Fruit fly (Drosophila melanogaster) whole organism, embryonic: ENCODE results near the gene CG3603.
A peak's percentile ranks its signal among the peaks of the same experiment; 100 is the strongest.

ENCODE experiments used
- Adf1 ChIP-seq: fragments of 200-800 bp; sonication (Bioruptor generic); IDR thresholded peaks from 2 replicates; pipeline ENCODE4 v1.3.6; 2022; ENCODE audit warnings: missing biosample characterization, missing genetic modification characterization
- Bdp1 ChIP-seq: fragments of 200-800 bp; sonication (Bioruptor generic); optimal IDR thresholded peaks from 3 replicates; lab custom pipeline; 2016; ENCODE audit warnings: missing biosample characterization, missing genetic modification characterization
- CG11696 ChIP-seq: fragments of 200-800 bp; sonication (Bioruptor generic); IDR thresholded peaks from 2 replicates; pipeline ENCODE4 v1.3.6; 2022; ENCODE audit warnings: missing biosample characterization, missing genetic modification characterization
- CG12071 ChIP-seq: fragments of 200-800 bp; sonication (Bioruptor generic); optimal IDR thresholded peaks from 3 replicates; lab custom pipeline; 2018; ENCODE audit warnings: missing biosample characterization, mild to moderate bottlenecking, missing genetic modification characterization
- CG12769 ChIP-seq: fragments of 200-800 bp; sonication (Bioruptor generic); optimal IDR thresholded peaks from 2 replicates; lab custom pipeline; 2019; ENCODE audit warnings: missing biosample characterization, mild to moderate bottlenecking, missing genetic modification characterization, moderate library complexity
- CG13287 ChIP-seq: fragments of 200-800 bp; sonication (Bioruptor generic); IDR thresholded peaks from 2 replicates; pipeline ENCODE4 v1.3.6; 2022; ENCODE audit warnings: missing biosample characterization, missing genetic modification characterization; ENCODE audit not compliant: partially characterized antibody
- CG13424 ChIP-seq: fragments of 200-800 bp; sonication (Bioruptor generic); optimal IDR thresholded peaks from 2 replicates; lab custom pipeline; 2019; ENCODE audit warnings: missing biosample characterization, mild to moderate bottlenecking, missing genetic modification characterization, moderate library complexity
- CG13624 ChIP-seq: fragments of 200-800 bp; sonication (Bioruptor generic); optimal IDR thresholded peaks from 2 replicates; lab custom pipeline; 2016; ENCODE audit warnings: missing biosample characterization, missing genetic modification characterization
- CG14710 ChIP-seq: fragments of 200-800 bp; sonication (Bioruptor generic); optimal IDR thresholded peaks from 3 replicates; lab custom pipeline; 2019; ENCODE audit warnings: missing biosample characterization, mild to moderate bottlenecking, missing genetic modification characterization, moderate library complexity
- CG16863 ChIP-seq: fragments of 200-800 bp; sonication (Bioruptor generic); optimal IDR thresholded peaks from 3 replicates; lab custom pipeline; 2016; ENCODE audit warnings: missing biosample characterization, missing genetic modification characterization
- CG17385 ChIP-seq: fragments of 200-800 bp; sonication (Bioruptor generic); optimal IDR thresholded peaks from 3 replicates; lab custom pipeline; 2018; ENCODE audit warnings: missing biosample characterization, mild to moderate bottlenecking, missing genetic modification characterization
- CG2202 ChIP-seq: fragments of 200-800 bp; sonication (Bioruptor generic); optimal IDR thresholded peaks from 2 replicates; lab custom pipeline; 2018; ENCODE audit warnings: missing biosample characterization, mild to moderate bottlenecking, missing genetic modification characterization
- CG2712 ChIP-seq: fragments of 200-800 bp; optimal IDR thresholded peaks from 3 replicates; lab custom pipeline; 2019; ENCODE audit warnings: missing biosample characterization, mild to moderate bottlenecking, missing genetic modification characterization, moderate library complexity
- CG31441 ChIP-seq: fragments of 200-800 bp; sonication (Bioruptor generic); IDR thresholded peaks from 2 replicates; pipeline ENCODE4 v1.3.6; 2022; ENCODE audit warnings: missing biosample characterization, missing genetic modification characterization
- CG3163 ChIP-seq: fragments of 200-800 bp; sonication (Bioruptor generic); optimal IDR thresholded peaks from 3 replicates; lab custom pipeline; 2016; ENCODE audit warnings: missing biosample characterization, missing genetic modification characterization
- CG32772 ChIP-seq: fragments of 200-800 bp; sonication (Bioruptor generic); IDR thresholded peaks from 2 replicates; pipeline ENCODE4 v1.3.6; 2022; ENCODE audit warnings: missing biosample characterization, missing genetic modification characterization
- CG34376 ChIP-seq: fragments of 200-800 bp; sonication (Bioruptor generic); optimal IDR thresholded peaks from 2 replicates; lab custom pipeline; 2018; ENCODE audit warnings: missing biosample characterization, mild to moderate bottlenecking, missing genetic modification characterization
- CG3838 ChIP-seq: fragments of 200-800 bp; sonication (Bioruptor generic); optimal IDR thresholded peaks from 3 replicates; lab custom pipeline; 2016; ENCODE audit warnings: missing biosample characterization, missing genetic modification characterization
- CG4328 ChIP-seq: fragments of 200-800 bp; sonication (Bioruptor generic); optimal IDR thresholded peaks from 3 replicates; lab custom pipeline; 2017; ENCODE audit warnings: missing biosample characterization, missing genetic modification reagents, missing genetic modification characterization
- CG4360 ChIP-seq: fragments of 200-800 bp; sonication (Bioruptor generic); IDR thresholded peaks from 2 replicates; pipeline ENCODE4 v1.3.6; 2022; ENCODE audit warnings: missing biosample characterization, missing genetic modification characterization
- CG6813 ChIP-seq: fragments of 200-800 bp; sonication (Bioruptor generic); optimal IDR thresholded peaks from 2 replicates; lab custom pipeline; 2017; ENCODE audit warnings: missing biosample characterization, missing genetic modification characterization, mild to moderate bottlenecking, moderate library complexity, missing genetic modification reagents
- CG7987 ChIP-seq: fragments of 200-800 bp; sonication (Bioruptor generic); optimal IDR thresholded peaks from 2 replicates; lab custom pipeline; 2018; ENCODE audit warnings: missing biosample characterization, mild to moderate bottlenecking, missing genetic modification characterization, moderate library complexity
- CG8290 ChIP-seq, 3 experiments: fragments of 200-800 bp; sonication (Bioruptor generic); optimal IDR thresholded peaks; 2 replicates each; lab custom pipeline; 2016 to 2019; ENCODE audit warnings: missing biosample characterization in 3 of 3, missing genetic modification characterization in 3 of 3, mild to moderate bottlenecking in 2 of 3, moderate library complexity in 1 of 3
- CG9727 ChIP-seq: fragments of 200-800 bp; sonication (Bioruptor generic); optimal IDR thresholded peaks from 3 replicates; lab custom pipeline; 2017; ENCODE audit warnings: missing biosample characterization, mild to moderate bottlenecking, missing genetic modification characterization
- Doc2 ChIP-seq: fragments of 200-800 bp; sonication (Bioruptor generic); IDR thresholded peaks from 2 replicates; pipeline ENCODE4 v1.3.6; 2022; ENCODE audit warnings: missing biosample characterization, missing genetic modification characterization
- Doc3 ChIP-seq: fragments of 200-800 bp; sonication (Bioruptor generic); IDR thresholded peaks from 3 replicates; pipeline ENCODE4 v1.3.6; 2022; ENCODE audit warnings: missing biosample characterization, missing genetic modification characterization; ENCODE audit not compliant: partially characterized antibody
- Dp ChIP-seq: fragments of 200-800 bp; sonication (Bioruptor generic); optimal IDR thresholded peaks from 2 replicates; lab custom pipeline; 2018; ENCODE audit warnings: missing biosample characterization, mild to moderate bottlenecking, missing genetic modification characterization, moderate library complexity
- E2f1 ChIP-seq: fragments of 200-800 bp; sonication (Bioruptor generic); IDR thresholded peaks from 2 replicates; pipeline ENCODE4 v1.3.6; 2022; ENCODE audit warnings: missing biosample characterization, missing genetic modification characterization
- Fer2 ChIP-seq: fragments of 200-800 bp; sonication (Bioruptor generic); optimal IDR thresholded peaks from 2 replicates; lab custom pipeline; 2018; ENCODE audit warnings: missing biosample characterization, mild to moderate bottlenecking, missing genetic modification characterization, moderate library complexity
- Mrtf ChIP-seq: fragments of 200-800 bp; sonication (Bioruptor generic); IDR thresholded peaks from 3 replicates; pipeline ENCODE4 v1.3.6; 2022; ENCODE audit warnings: missing biosample characterization, missing genetic modification characterization
- Ptx1 ChIP-seq: fragments of 200-800 bp; sonication (Bioruptor generic); IDR thresholded peaks from 2 replicates; pipeline ENCODE4 v1.3.6; 2022; ENCODE audit warnings: missing biosample characterization, missing genetic modification characterization
- Rfx ChIP-seq: fragments of 200-800 bp; sonication (Bioruptor generic); IDR thresholded peaks from 2 replicates; pipeline ENCODE4 v1.3.6; 2022; ENCODE audit warnings: missing biosample characterization, missing genetic modification characterization
- Sin3A ChIP-seq: fragments of >200 bp; optimal IDR thresholded peaks from 2 replicates; lab custom pipeline; 2018
- aop ChIP-seq: fragments of 200-800 bp; sonication (Bioruptor generic); IDR thresholded peaks from 2 replicates; pipeline ENCODE4 v1.3.6; 2022; ENCODE audit warnings: missing biosample characterization, missing genetic modification characterization
- bigmax ChIP-seq: fragments of 200-800 bp; sonication (Bioruptor generic); optimal IDR thresholded peaks from 2 replicates; lab custom pipeline; 2018; ENCODE audit warnings: missing biosample characterization, mild to moderate bottlenecking, missing genetic modification characterization
- btn ChIP-seq: fragments of 200-800 bp; sonication (Bioruptor generic); optimal IDR thresholded peaks from 2 replicates; lab custom pipeline; 2016; ENCODE audit warnings: missing biosample characterization, missing genetic modification characterization
- ci ChIP-seq: fragments of 200-800 bp; sonication (Bioruptor generic); IDR thresholded peaks from 3 replicates; pipeline ENCODE4 v1.3.6; 2022; ENCODE audit warnings: missing biosample characterization, missing genetic modification characterization
- eyg ChIP-seq: fragments of 200-800 bp; sonication (Bioruptor generic); optimal IDR thresholded peaks from 3 replicates; lab custom pipeline; 2016; ENCODE audit warnings: missing biosample characterization, missing genetic modification characterization
- fd96Cb ChIP-seq: fragments of 200-800 bp; sonication (Bioruptor generic); optimal IDR thresholded peaks from 2 replicates; lab custom pipeline; 2018; ENCODE audit warnings: missing biosample characterization, mild to moderate bottlenecking, missing genetic modification characterization, moderate library complexity
- gce ChIP-seq: fragments of 200-800 bp; sonication (Bioruptor generic); IDR thresholded peaks from 3 replicates; pipeline ENCODE4 v1.3.6; 2022; ENCODE audit warnings: missing biosample characterization, missing genetic modification characterization
- lmd ChIP-seq: fragments of 200-800 bp; sonication (Bioruptor generic); IDR thresholded peaks from 2 replicates; pipeline ENCODE4 v1.3.6; 2022; ENCODE audit warnings: missing biosample characterization, missing genetic modification characterization
- nmo ChIP-seq: fragments of 200-800 bp; sonication (Bioruptor generic); optimal IDR thresholded peaks from 2 replicates; lab custom pipeline; 2018; ENCODE audit warnings: missing biosample characterization, mild to moderate bottlenecking, missing genetic modification characterization, moderate library complexity
- odd ChIP-seq: fragments of 200-800 bp; sonication (Bioruptor generic); optimal IDR thresholded peaks from 2 replicates; lab custom pipeline; 2017; ENCODE audit warnings: missing biosample characterization, mild to moderate bottlenecking, missing genetic modification characterization
- pho ChIP-seq: fragments of 200-800 bp; sonication (Bioruptor generic); optimal IDR thresholded peaks from 2 replicates; lab custom pipeline; 2016; ENCODE audit warnings: missing biosample characterization, missing genetic modification characterization
- rib ChIP-seq: fragments of 200-800 bp; sonication (Bioruptor generic); IDR thresholded peaks from 2 replicates; pipeline ENCODE4 v1.3.6; 2022; ENCODE audit warnings: missing biosample characterization, missing genetic modification characterization
- sima ChIP-seq: fragments of 200-800 bp; sonication (Bioruptor generic); optimal IDR thresholded peaks from 2 replicates; lab custom pipeline; 2016; ENCODE audit warnings: missing biosample characterization, missing genetic modification characterization
- sug ChIP-seq: fragments of 200-800 bp; optimal IDR thresholded peaks from 2 replicates; lab custom pipeline; 2019; ENCODE audit warnings: missing biosample characterization, mild to moderate bottlenecking, missing genetic modification characterization, moderate library complexity
- tll ChIP-seq, 2 experiments: fragments of 200-800 bp in 1 of 2; fragments of >200 bp in 1 of 2; sonication (Bioruptor generic) in 1 of 2; optimal IDR thresholded peaks; 2 replicates each; lab custom pipeline; 2017 to 2019; ENCODE audit warnings: missing biosample characterization in 2 of 2, missing genetic modification characterization in 2 of 2, mild to moderate bottlenecking in 1 of 2, moderate library complexity in 1 of 2
- vnd ChIP-seq: fragments of 200-800 bp; sonication (Bioruptor generic); IDR thresholded peaks from 3 replicates; pipeline ENCODE4 v1.3.6; 2022; ENCODE audit warnings: missing biosample characterization, missing genetic modification characterization; ENCODE audit not compliant: partially characterized antibody
- vvl ChIP-seq: fragments of 200-800 bp; sonication (Bioruptor generic); IDR thresholded peaks from 2 replicates; pipeline ENCODE4 v1.3.6; 2022; ENCODE audit warnings: missing biosample characterization, missing genetic modification characterization

Gene CG3603

DNA sequence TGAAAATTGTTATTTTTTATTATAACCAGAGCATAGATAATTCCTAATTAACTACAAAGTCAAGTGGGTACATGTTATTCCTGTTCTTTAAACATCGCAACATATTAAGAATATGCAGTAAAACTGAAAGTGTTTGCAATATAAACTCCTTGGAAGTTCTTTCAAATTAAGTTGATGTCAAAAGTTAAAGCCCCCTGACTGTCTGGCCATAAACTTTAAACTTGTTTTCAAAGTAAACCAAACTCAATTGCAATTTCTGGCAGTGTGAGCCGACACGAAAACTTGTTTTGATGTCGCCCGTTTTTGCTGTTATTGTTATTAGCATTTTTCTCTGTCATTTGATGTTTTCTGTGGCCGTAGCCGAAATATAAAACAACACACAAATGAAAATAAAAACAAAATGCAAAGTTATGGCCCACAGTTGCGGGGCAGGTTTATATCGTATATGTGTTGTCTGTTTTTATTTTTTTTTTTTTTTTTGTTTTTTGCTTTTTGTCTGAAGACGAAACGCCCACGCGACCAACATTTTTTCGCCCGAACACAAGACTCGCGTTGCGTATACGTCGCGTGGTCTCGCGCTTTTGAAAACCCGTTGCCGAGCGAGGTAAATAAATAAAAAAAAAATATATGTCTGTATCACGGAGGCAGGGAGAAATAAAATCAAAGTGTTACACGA, 45.4 kb downstream of the CG3603 start (continued):
- no peak for TF ChIP-seq aop
- TF ChIP-seq CG13287 (GFP tag; lab: Robert Waterston, UW): no peak
- 0 out of 2 replicates have a peak, but pooled peaks have one; percentile 16 for TF ChIP-seq vvl
- TF ChIP-seq CG17385: peak; percentile 4
- TF ChIP-seq Ptx1: peak; percentile 63
- TF ChIP-seq eyg: no peak
- no peak for TF ChIP-seq bigmax (GFP tag; lab: Kevin White, UChicago)
- no peak for TF ChIP-seq gce (GFP tag; lab: Robert Waterston, UW)
- no peak for TF ChIP-seq sug (tag; lab: Kevin White, UChicago)
- TF ChIP-seq CG4328 (GFP tag; lab: Kevin White, UChicago): no peak
- TF ChIP-seq CG13424 (tag; lab: Kevin White, UChicago): peak; percentile 42
- TF ChIP-seq odd (GFP tag; lab: Kevin White, UChicago): no peak
- peak; percentile 41 for TF ChIP-seq nmo (GFP tag; lab: Kevin White, UChicago)
- peak; percentile 20; the same call in 1 of the 2 replicates for TF ChIP-seq E2f1 (GFP tag; lab: Robert Waterston, UW)
- no peak for TF ChIP-seq rib (GFP tag; lab: Robert Waterston, UW)
- TF ChIP-seq CG16863 (GFP tag; lab: Kevin White, UChicago): no peak
- peak; percentile 30; the same call in 1 of the 2 replicates for TF ChIP-seq Rfx (GFP tag; lab: Robert Waterston, UW)
- no peak for TF ChIP-seq btn (GFP tag; lab: Kevin White, UChicago)
- peak; percentile 29 for TF ChIP-seq CG2712 (tag; lab: Kevin White, UChicago)
- TF ChIP-seq CG6813 (GFP tag; lab: Kevin White, UChicago): no peak
- no peak for TF ChIP-seq CG3838 (GFP tag; lab: Kevin White, UChicago)
- TF ChIP-seq Doc2 (GFP tag; lab: Robert Waterston, UW): no peak
- TF ChIP-seq CG12769 (tag; lab: Kevin White, UChicago): no peak
- TF ChIP-seq Bdp1 (GFP tag; lab: Kevin White, UChicago): no peak
- TF ChIP-seq CG4360 (GFP tag; lab: Robert Waterston, UW): no peak
- TF ChIP-seq pho (GFP tag; lab: Kevin White, UChicago): no peak
- TF ChIP-seq fd96Cb (tag; lab: Kevin White, UChicago): peak; percentile 13
- TF ChIP-seq CG11696 (GFP tag; lab: Robert Waterston, UW): no peak
- TF ChIP-seq CG12071 (GFP tag; lab: Kevin White, UChicago): no peak
- TF ChIP-seq ci: no peak
- no peak for TF ChIP-seq Fer2 (tag; lab: Kevin White, UChicago)
- TF ChIP-seq Mrtf (GFP tag; lab: Robert Waterston, UW): no peak
- TF ChIP-seq CG9727 (GFP tag; lab: Kevin White, UChicago): no peak
- no peak for TF ChIP-seq Dp (GFP tag; lab: Kevin White, UChicago)
- TF ChIP-seq CG14710 (tag; lab: Kevin White, UChicago): no peak
- TF ChIP-seq CG7987 (GFP tag; lab: Kevin White, UChicago): no peak
- TF ChIP-seq Doc3 (GFP tag; lab: Robert Waterston, UW): no peak
- TF ChIP-seq vnd (GFP tag; lab: Robert Waterston, UW): no peak
- TF ChIP-seq lmd: peak; percentile 46; the same call in 1 of the 2 replicates
- TF ChIP-seq CG2202 (tag; lab: Kevin White, UChicago): no peak
- TF ChIP-seq Sin3A (lab: Kevin White, UChicago): no peak
- TF ChIP-seq tll (GFP tag; optimal IDR thresholded peaks at IDR 0.05; lab: Kevin White, UChicago): no peak
- TF ChIP-seq CG32772 (GFP tag; lab: Robert Waterston, UW): no peak
- TF ChIP-seq CG31441 (GFP tag; lab: Robert Waterston, UW): 0 out of 2 replicates have a peak, but pooled peaks have one; percentile 25
- TF ChIP-seq CG8290 (GFP tag; optimal IDR thresholded peaks at IDR 0.05; lab: Kevin White, UChicago): no peak
- peak in 1 of 2 experiments; percentile 20 for TF ChIP-seq CG8290 (tag; optimal IDR thresholded peaks at IDR 0.05; lab: Kevin White, UChicago)
- TF ChIP-seq CG34376: no peak
- no peak for TF ChIP-seq sima (GFP tag; lab: Kevin White, UChicago)
- peak; percentile 20 for TF ChIP-seq CG13624
- TF ChIP-seq CG3163: no peak
- TF ChIP-seq Adf1 (GFP tag; lab: Robert Waterston, UW): no peak
